Worm (Caenorhabditis elegans): ENCODE measurements around the gene unc-62.

- TF ChIP-seq nhr-71 (tag; optimal IDR thresholded peaks at IDR 0.05): no peak
- TF ChIP-seq Y116A8C.19 (tag; optimal IDR thresholded peaks at IDR 0.05; ENCODE audit: borderline replicate concordance): no peak
- TF ChIP-seq ama-1 (optimal IDR thresholded peaks at IDR 0.05): no peak
- no peak for TF ChIP-seq nhr-11 (tag; optimal IDR thresholded peaks at IDR 0.05)
- TF ChIP-seq unc-86 (tag; optimal IDR thresholded peaks at IDR 0.05): no peak
- TF ChIP-seq jun-1 (tag; optimal IDR thresholded peaks at IDR 0.05): no peak
- no peak for TF ChIP-seq nhr-28 (tag; optimal IDR thresholded peaks at IDR 0.05)
- TF ChIP-seq lin-13 (GFP tag; optimal IDR thresholded peaks at IDR 0.05): no peak
- TF ChIP-seq unc-62 (GFP tag; optimal IDR thresholded peaks at IDR 0.05): no peak
Measured at ce11 chrV:4546854-4547253, 49.6 kb downstream of the unc-62 start.
